Worm (Caenorhabditis elegans) whole organism, young adult: ENCODE results near the gene zyg-9.

ENCODE experiments used
- B0035.1 ChIP-seq: sonication (generic microtip); optimal IDR thresholded peaks from 2 replicates; lab custom pipeline; 2016; ENCODE audit warnings: missing genetic modification characterization, mild to moderate bottlenecking, missing compliant biosample characterization, missing genotype, missing genetic modification reagents
- C06A6.2 ChIP-seq: fragments of 200-800 bp; sonication (Bioruptor generic); conservative IDR thresholded peaks from 2 replicates; pipeline ENCODE4 v1.3.6; 2022; ENCODE audit warnings: missing genetic modification characterization, missing compliant biosample characterization
- C17E4.6 ChIP-seq: fragments of 200-800 bp; sonication (Bioruptor generic); IDR thresholded peaks from 2 replicates; pipeline ENCODE4 v1.3.6; 2022; ENCODE audit warnings: missing genetic modification reagents, missing genetic modification characterization, missing compliant biosample characterization
- F22D6.2 ChIP-seq: sonication (generic microtip); optimal IDR thresholded peaks from 2 replicates; lab custom pipeline; 2016; ENCODE audit warnings: mild to moderate bottlenecking, missing genetic modification characterization, missing compliant biosample characterization
- F37B4.10 ChIP-seq: fragments of 200-800 bp; sonication (Bioruptor generic); IDR thresholded peaks from 2 replicates; pipeline ENCODE4 v1.3.6; 2022; ENCODE audit warnings: missing genetic modification characterization, missing compliant biosample characterization
- F52B5.7 ChIP-seq: sonication (generic microtip); optimal IDR thresholded peaks from 2 replicates; lab custom pipeline; 2016; ENCODE audit warnings: mild to moderate bottlenecking, missing genetic modification characterization, missing compliant biosample characterization
- F55B11.4 ChIP-seq: sonication (generic microtip); optimal IDR thresholded peaks from 2 replicates; lab custom pipeline; 2016; ENCODE audit warnings: missing compliant biosample characterization, missing genetic modification characterization, borderline replicate concordance; ENCODE audit not compliant: insufficient read depth
- F57C9.4 ChIP-seq: sonication (generic microtip); optimal IDR thresholded peaks from 2 replicates; lab custom pipeline; 2017; ENCODE audit warnings: mild to moderate bottlenecking, missing genetic modification characterization, missing compliant biosample characterization
- K12H6.12 ChIP-seq: fragments of 200-800 bp; sonication (Bioruptor generic); optimal IDR thresholded peaks from 2 replicates; lab custom pipeline; 2018; ENCODE audit warnings: mild to moderate bottlenecking, missing genetic modification characterization, missing compliant biosample characterization
- T07F8.4 ChIP-seq: sonication (generic microtip); optimal IDR thresholded peaks from 2 replicates; lab custom pipeline; 2016; ENCODE audit warnings: mild to moderate bottlenecking, missing genetic modification characterization, moderate library complexity, missing compliant biosample characterization
- Y53G8AR.9 ChIP-seq: fragments of 200-800 bp; sonication (Bioruptor generic); conservative IDR thresholded peaks from 2 replicates; pipeline ENCODE4 v1.3.6; 2022; ENCODE audit warnings: missing genetic modification reagents, missing genetic modification characterization, missing compliant biosample characterization
- ZK185.1 ChIP-seq: sonication (generic microtip); optimal IDR thresholded peaks from 2 replicates; lab custom pipeline; 2016; ENCODE audit warnings: mild to moderate bottlenecking, missing genetic modification characterization, missing compliant biosample characterization; ENCODE audit not compliant: poor library complexity, severe bottlenecking
- atf-7 ChIP-seq: sonication (generic microtip); optimal IDR thresholded peaks from 2 replicates; lab custom pipeline; 2017; ENCODE audit warnings: mild to moderate bottlenecking, missing genetic modification characterization, missing compliant biosample characterization
- athp-1 ChIP-seq: sonication (generic microtip); optimal IDR thresholded peaks from 2 replicates; lab custom pipeline; 2017; ENCODE audit warnings: mild to moderate bottlenecking, missing genetic modification characterization, missing compliant biosample characterization
- attf-3 ChIP-seq: fragments of 200-800 bp; sonication (Bioruptor generic); conservative IDR thresholded peaks from 2 replicates; pipeline ENCODE4 v1.3.6; 2022; ENCODE audit warnings: missing genetic modification reagents, missing genetic modification characterization, missing compliant biosample characterization
- attf-5 ChIP-seq: fragments of 200-800 bp; sonication (Bioruptor generic); optimal IDR thresholded peaks from 2 replicates; lab custom pipeline; 2018; ENCODE audit warnings: mild to moderate bottlenecking, missing genetic modification characterization, missing compliant biosample characterization
- attf-6 ChIP-seq: fragments of 200-800 bp; sonication (Bioruptor generic); IDR thresholded peaks from 2 replicates; pipeline ENCODE4 v1.3.6; 2022; ENCODE audit warnings: missing genetic modification reagents, missing genetic modification characterization, missing compliant biosample characterization
- bed-2 ChIP-seq: fragments of 200-800 bp; sonication (Bioruptor generic); IDR thresholded peaks from 2 replicates; pipeline ENCODE4 v1.3.6; 2022; ENCODE audit warnings: missing genetic modification reagents, missing genetic modification characterization, missing compliant biosample characterization
- ceh-100 ChIP-seq: fragments of 200-800 bp; sonication (Bioruptor generic); IDR thresholded peaks from 2 replicates; pipeline ENCODE4 v1.3.6; 2022; ENCODE audit warnings: missing genetic modification reagents, missing genetic modification characterization, missing compliant biosample characterization
- ceh-58 ChIP-seq: fragments of 200-800 bp; sonication (Bioruptor generic); IDR thresholded peaks from 2 replicates; pipeline ENCODE4 v1.3.6; 2022; ENCODE audit warnings: missing genetic modification characterization, missing compliant biosample characterization
- dox-1 ChIP-seq: fragments of 200-800 bp; sonication (Bioruptor generic); IDR thresholded peaks from 2 replicates; pipeline ENCODE4 v1.3.6; 2022; ENCODE audit warnings: missing genetic modification reagents, missing genetic modification characterization, missing compliant biosample characterization
- efl-1 ChIP-seq: fragments of 150-350 bp; optimal IDR thresholded peaks from 2 replicates; lab custom pipeline; 2014; ENCODE audit warnings: missing biosample characterization, missing genetic modification reagents, missing genetic modification characterization
- egrh-3 ChIP-seq: fragments of 200-800 bp; sonication (Bioruptor generic); IDR thresholded peaks from 2 replicates; pipeline ENCODE4 v1.3.6; 2022; ENCODE audit warnings: missing genetic modification reagents, missing genetic modification characterization, missing compliant biosample characterization
- ekl-4 ChIP-seq: fragments of 200-800 bp; sonication (Bioruptor generic); IDR thresholded peaks from 2 replicates; pipeline ENCODE4 v1.3.6; 2022; ENCODE audit warnings: missing genetic modification reagents, missing genetic modification characterization, missing compliant biosample characterization
- hlh-26 ChIP-seq: fragments of 200-800 bp; sonication (Bioruptor generic); conservative IDR thresholded peaks from 2 replicates; pipeline ENCODE4 v1.3.6; 2022; ENCODE audit warnings: missing genetic modification reagents, missing genetic modification characterization, missing compliant biosample characterization
- hmg-20 ChIP-seq: fragments of 200-800 bp; sonication (Bioruptor generic); IDR thresholded peaks from 2 replicates; pipeline ENCODE4 v1.3.6; 2022; ENCODE audit warnings: missing genetic modification reagents, missing genetic modification characterization, missing compliant biosample characterization
- hrde-1 ChIP-seq: sonication (generic microtip); optimal IDR thresholded peaks from 2 replicates; lab custom pipeline; 2016; ENCODE audit warnings: missing genetic modification characterization, mild to moderate bottlenecking, missing compliant biosample characterization, moderate library complexity, missing genotype, missing genetic modification reagents, borderline replicate concordance
- let-526 ChIP-seq: fragments of 200-800 bp; sonication (Bioruptor generic); IDR thresholded peaks from 2 replicates; pipeline ENCODE4 v1.3.6; 2022; ENCODE audit warnings: missing genetic modification reagents, missing genetic modification characterization, missing compliant biosample characterization
- lin-35 ChIP-seq, 3 experiments: fragments of 150-350 bp in 2 of 3; sonication (generic microtip) in 1 of 3; optimal IDR thresholded peaks; 2 replicates each; lab custom pipeline; 2014 to 2018; ENCODE audit warnings: missing biosample characterization in 3 of 3, missing genetic modification characterization in 3 of 3, missing genetic modification reagents in 3 of 3
- lin-54 ChIP-seq: fragments of 200-800 bp; sonication (Bioruptor generic); optimal IDR thresholded peaks from 2 replicates; lab custom pipeline; 2018; ENCODE audit warnings: mild to moderate bottlenecking, missing genetic modification characterization, missing compliant biosample characterization
- lsl-1 ChIP-seq: fragments of 200-800 bp; sonication (Bioruptor generic); optimal IDR thresholded peaks from 2 replicates; lab custom pipeline; 2018; ENCODE audit warnings: mild to moderate bottlenecking, missing genetic modification characterization, moderate library complexity, missing compliant biosample characterization
- madf-6 ChIP-seq: fragments of 200-800 bp; sonication (Bioruptor generic); IDR thresholded peaks from 2 replicates; pipeline ENCODE4 v1.3.6; 2022; ENCODE audit warnings: missing genetic modification reagents, missing genetic modification characterization, missing compliant biosample characterization
- mxl-1 ChIP-seq: sonication (generic microtip); optimal IDR thresholded peaks from 2 replicates; lab custom pipeline; 2016; ENCODE audit warnings: missing genetic modification characterization, missing compliant biosample characterization
- nhr-120 ChIP-seq: fragments of 200-800 bp; sonication (Bioruptor generic); IDR thresholded peaks from 2 replicates; pipeline ENCODE4 v1.3.6; 2022; ENCODE audit warnings: missing genetic modification characterization, missing compliant biosample characterization
- nhr-179 ChIP-seq: sonication (generic microtip); optimal IDR thresholded peaks from 2 replicates; lab custom pipeline; 2016; ENCODE audit warnings: mild to moderate bottlenecking, missing genetic modification characterization, missing compliant biosample characterization
- pha-4 ChIP-seq: fragments of 150-350 bp; sonication (generic microtip); optimal IDR thresholded peaks from 2 replicates; lab custom pipeline; 2014; ENCODE audit warnings: missing biosample characterization, missing genetic modification reagents, missing genetic modification characterization
- repo-1 ChIP-seq: sonication (generic microtip); optimal IDR thresholded peaks from 2 replicates; lab custom pipeline; 2017; ENCODE audit warnings: mild to moderate bottlenecking, missing genetic modification characterization, missing compliant biosample characterization
- sea-2 ChIP-seq: fragments of 200-800 bp; sonication (Bioruptor generic); IDR thresholded peaks from 2 replicates; pipeline ENCODE4 v1.3.6; 2022; ENCODE audit warnings: missing genetic modification characterization, missing compliant biosample characterization
- snpc-1.1 ChIP-seq: sonication (generic microtip); optimal IDR thresholded peaks from 2 replicates; lab custom pipeline; 2017; ENCODE audit warnings: missing genetic modification characterization, mild to moderate bottlenecking, missing compliant biosample characterization, antibody characterized with exemption, moderate library complexity, missing genotype, missing genetic modification reagents; ENCODE audit not compliant: insufficient read depth
- snpc-3.4 ChIP-seq: sonication (generic microtip); optimal IDR thresholded peaks from 2 replicates; lab custom pipeline; 2017; ENCODE audit warnings: missing genetic modification characterization, mild to moderate bottlenecking, missing compliant biosample characterization, antibody characterized with exemption, moderate library complexity, missing genotype, missing genetic modification reagents
- unc-130 ChIP-seq: sonication (generic microtip); optimal IDR thresholded peaks from 2 replicates; lab custom pipeline; 2016; ENCODE audit warnings: missing genetic modification reagents, missing genetic modification characterization, missing compliant biosample characterization
- xnd-1 ChIP-seq: sonication (generic microtip); optimal IDR thresholded peaks from 2 replicates; lab custom pipeline; 2016; ENCODE audit warnings: missing genotype, missing genetic modification reagents, missing genetic modification characterization, missing compliant biosample characterization
- zfh-2 ChIP-seq: fragments of 200-800 bp; sonication (Bioruptor generic); conservative IDR thresholded peaks from 2 replicates; pipeline ENCODE4 v1.3.6; 2022; ENCODE audit warnings: missing genetic modification reagents, missing genetic modification characterization, missing compliant biosample characterization
- zim-3 ChIP-seq: sonication (generic microtip); optimal IDR thresholded peaks from 2 replicates; lab custom pipeline; 2017; ENCODE audit warnings: mild to moderate bottlenecking, missing genetic modification characterization, moderate library complexity, missing compliant biosample characterization
- ztf-18 ChIP-seq: sonication (generic microtip); optimal IDR thresholded peaks from 2 replicates; lab custom pipeline; 2016; ENCODE audit warnings: missing genotype, mild to moderate bottlenecking, missing genetic modification characterization, missing compliant biosample characterization
- ztf-25 ChIP-seq: fragments of 200-800 bp; sonication (Bioruptor generic); IDR thresholded peaks from 2 replicates; pipeline ENCODE4 v1.3.6; 2022; ENCODE audit warnings: missing genetic modification reagents, missing genetic modification characterization, missing compliant biosample characterization
- ztf-28 ChIP-seq: fragments of 200-800 bp; sonication (Bioruptor generic); IDR thresholded peaks from 2 replicates; pipeline ENCODE4 v1.3.6; 2022; ENCODE audit warnings: missing genetic modification reagents, missing genetic modification characterization, missing compliant biosample characterization
- ztf-6 ChIP-seq: fragments of 200-800 bp; sonication (Bioruptor generic); IDR thresholded peaks from 2 replicates; pipeline ENCODE4 v1.3.6; 2022; ENCODE audit warnings: missing genetic modification reagents, missing genetic modification characterization, missing compliant biosample characterization

zyg-9 gene

ce11 chrII:8441519-8441918 is 16.1 kb upstream of the zyg-9 start:
- TF ChIP-seq unc-130 (GFP tag; lab: Kevin White, UChicago): peak; percentile 26
- TF ChIP-seq C17E4.6 (GFP tag; lab: Robert Waterston, UW): peak; percentile 50; the same call in 1 of the 2 replicates
- TF ChIP-seq B0035.1 (tag; lab: Kevin White, UChicago): peak; percentile 69
- peak; percentile 84 for TF ChIP-seq repo-1 (tag; lab: Kevin White, UChicago)
- TF ChIP-seq snpc-1.1 (tag; lab: Kevin White, UChicago): peak; percentile 52
- peak; percentile 74 for TF ChIP-seq nhr-179
- TF ChIP-seq C06A6.2 (GFP tag; lab: Robert Waterston, UW): 0 out of 2 replicates have a peak, but pooled peaks have one; percentile 42
- peak; percentile 89 for TF ChIP-seq hrde-1 (tag; lab: Kevin White, UChicago)
- TF ChIP-seq efl-1 (GFP tag; lab: Kevin White, UChicago): no peak
- TF ChIP-seq hlh-26 (GFP tag; lab: Robert Waterston, UW): no peak
- 0 out of 2 replicates have a peak, but pooled peaks have one; percentile 65 for TF ChIP-seq hmg-20
- no peak for TF ChIP-seq zfh-2 (GFP tag; lab: Robert Waterston, UW)
- peak in 1 of 3 experiments; percentile 56 for TF ChIP-seq lin-35 (GFP tag; optimal IDR thresholded peaks at IDR 0.05; lab: Kevin White, UChicago)
- peak; percentile 93 for TF ChIP-seq Y53G8AR.9 (GFP tag; lab: Robert Waterston, UW)
- peak; percentile 86 for TF ChIP-seq ekl-4 (GFP tag; lab: Robert Waterston, UW)
- TF ChIP-seq let-526 (GFP tag; lab: Robert Waterston, UW): 0 out of 2 replicates have a peak, but pooled peaks have one; percentile 43
- 0 out of 2 replicates have a peak, but pooled peaks have one; percentile 75 for TF ChIP-seq F37B4.10
- peak; percentile 86 for TF ChIP-seq mxl-1 (tag; lab: Kevin White, UChicago)
- peak; percentile 90 for TF ChIP-seq athp-1 (tag; lab: Kevin White, UChicago)
- no peak for TF ChIP-seq attf-3
- TF ChIP-seq lsl-1 (GFP tag; lab: Kevin White, UChicago): peak; percentile 44
- peak; percentile 98 for TF ChIP-seq nhr-120 (GFP tag; lab: Robert Waterston, UW)
- peak; percentile 66 for TF ChIP-seq ZK185.1 (tag; lab: Kevin White, UChicago)
- TF ChIP-seq K12H6.12 (tag; lab: Kevin White, UChicago): no peak
- TF ChIP-seq ztf-25 (GFP tag; lab: Robert Waterston, UW): peak; percentile 86; the same call in 1 of the 2 replicates
- TF ChIP-seq pha-4 (tag; lab: Kevin White, UChicago): no peak
- no peak for TF ChIP-seq bed-2
- 0 out of 2 replicates have a peak, but pooled peaks have one; percentile 27 for TF ChIP-seq dox-1 (GFP tag; lab: Robert Waterston, UW)
- peak; percentile 65 for TF ChIP-seq attf-5
- peak; percentile 69; the same call in 1 of the 2 replicates for TF ChIP-seq attf-6 (GFP tag; lab: Robert Waterston, UW)
- peak; percentile 15 for TF ChIP-seq F55B11.4 (tag; lab: Kevin White, UChicago)
- TF ChIP-seq ceh-100 (GFP tag; lab: Robert Waterston, UW): 0 out of 2 replicates have a peak, but pooled peaks have one; percentile 41
- TF ChIP-seq sea-2 (GFP tag; lab: Robert Waterston, UW): 0 out of 2 replicates have a peak, but pooled peaks have one; percentile 29
- peak; percentile 98 for TF ChIP-seq ceh-58 (GFP tag; lab: Robert Waterston, UW)
- TF ChIP-seq ztf-28 (GFP tag; lab: Robert Waterston, UW): 0 out of 2 replicates have a peak, but pooled peaks have one; percentile 25
- peak; percentile 76 for TF ChIP-seq ztf-18
- TF ChIP-seq snpc-3.4 (tag; lab: Kevin White, UChicago): peak; percentile 92
- TF ChIP-seq T07F8.4 (tag; lab: Kevin White, UChicago): peak; percentile 68
- TF ChIP-seq zim-3 (tag; lab: Kevin White, UChicago): peak; percentile 43
- peak; percentile 39 for TF ChIP-seq F22D6.2 (tag; lab: Kevin White, UChicago)
- TF ChIP-seq madf-6: peak; percentile 73
- TF ChIP-seq egrh-3 (GFP tag; lab: Robert Waterston, UW): no peak
- TF ChIP-seq xnd-1 (tag; lab: Kevin White, UChicago): no peak
- TF ChIP-seq lin-54: peak; percentile 66
- TF ChIP-seq ztf-6 (GFP tag; lab: Robert Waterston, UW): peak; percentile 65; the same call in 1 of the 2 replicates
- TF ChIP-seq atf-7: peak; percentile 61
- TF ChIP-seq F52B5.7 (tag; lab: Kevin White, UChicago): peak; percentile 93
- TF ChIP-seq F57C9.4 (tag; lab: Kevin White, UChicago): peak; percentile 75
